Worm (Caenorhabditis elegans): ENCODE measurements around the gene pgap-2.

- TF ChIP-seq egl-13 (tag; optimal IDR thresholded peaks at IDR 0.05) (no peak), unc-62 (GFP tag; optimal IDR thresholded peaks at IDR 0.05) (no peak), lin-15B (tag; optimal IDR thresholded peaks at IDR 0.05) (no peak), tbx-2 (tag; optimal IDR thresholded peaks at IDR 0.05) (no peak), egl-27 (tag; optimal IDR thresholded peaks at IDR 0.05) (no peak), mep-1 (tag; optimal IDR thresholded peaks at IDR 0.05) (no peak), skn-1 (tag; optimal IDR thresholded peaks at IDR 0.05) (no peak), ztf-11 (tag; optimal IDR thresholded peaks at IDR 0.05) (no peak), fkh-4 (tag; optimal IDR thresholded peaks at IDR 0.05; ENCODE audit: borderline replicate concordance) (no peak)
Measured at ce11 chrIII:4748109-4748508, 42.8 kb downstream of the pgap-2 start, which contains the start of gene col-89.
